Worm (Caenorhabditis elegans): ENCODE data around the gene hpo-9.

Gene hpo-9

ce11 chrV:7197036-7197435, 39.9 kb downstream of the hpo-9 start:
- TF ChIP-seq aly-2 (tag; optimal IDR thresholded peaks at IDR 0.05) (no peak), unc-39 (tag; optimal IDR thresholded peaks at IDR 0.05) (no peak), ceh-16 (tag; optimal IDR thresholded peaks at IDR 0.05) (no peak), crh-2 (tag; optimal IDR thresholded peaks at IDR 0.05) (no peak), egl-27 (tag; optimal IDR thresholded peaks at IDR 0.05) (no peak), mdl-1 (tag; optimal IDR thresholded peaks at IDR 0.05) (no peak), nhr-23 (tag; optimal IDR thresholded peaks at IDR 0.05) (no peak), nhr-77 (tag; optimal IDR thresholded peaks at IDR 0.05) (no peak), dmd-4 (tag; optimal IDR thresholded peaks at IDR 0.05) (no peak), ceh-82 (tag; optimal IDR thresholded peaks at IDR 0.05) (no peak), nhr-6 (tag; optimal IDR thresholded peaks at IDR 0.05) (no peak), nhr-12 (tag; optimal IDR thresholded peaks at IDR 0.05) (no peak), snpc-4 (tag; optimal IDR thresholded peaks at IDR 0.05) (no peak), fos-1 (tag; optimal IDR thresholded peaks at IDR 0.05) (no peak), ZK546.5 (tag; optimal IDR thresholded peaks at IDR 0.05) (no peak), Y55F3AM.14 (GFP tag; optimal IDR thresholded peaks at IDR 0.05) (no peak), skn-1 (tag; optimal IDR thresholded peaks at IDR 0.05) (no peak), mbf-1 (tag; optimal IDR thresholded peaks at IDR 0.05) (no peak), ama-1 (optimal IDR thresholded peaks at IDR 0.05) (no peak), unc-62 (GFP tag; optimal IDR thresholded peaks at IDR 0.05) (no peak)

- TF ChIP-seq nhr-23 (tag; optimal IDR thresholded peaks at IDR 0.05), result no peak
- no peak for TF ChIP-seq aly-2 (tag; optimal IDR thresholded peaks at IDR 0.05)
- TF ChIP-seq ztf-11 (tag; optimal IDR thresholded peaks at IDR 0.05), result no peak
- peak; percentile 95 for TF ChIP-seq crh-2 (tag; optimal IDR thresholded peaks at IDR 0.05)
- TF ChIP-seq nhr-77 (tag; optimal IDR thresholded peaks at IDR 0.05), result peak; percentile 45
- TF ChIP-seq ceh-16 (tag; optimal IDR thresholded peaks at IDR 0.05), result peak; percentile 91
- TF ChIP-seq ama-1 (optimal IDR thresholded peaks at IDR 0.05), result peak; percentile 64
- no peak for TF ChIP-seq alr-1 (tag; optimal IDR thresholded peaks at IDR 0.05)
- TF ChIP-seq dmd-4 (tag; optimal IDR thresholded peaks at IDR 0.05), result no peak
- no peak for TF ChIP-seq unc-39 (tag; optimal IDR thresholded peaks at IDR 0.05)
- peak; percentile 94 for TF ChIP-seq lin-13 (GFP tag; optimal IDR thresholded peaks at IDR 0.05)
- TF ChIP-seq mdl-1 (tag; optimal IDR thresholded peaks at IDR 0.05), result peak in 1 of 2 experiments; percentile 48
- TF ChIP-seq elt-1 (tag; optimal IDR thresholded peaks at IDR 0.05), result no peak
- peak; percentile 76 for TF ChIP-seq mab-5 (tag; optimal IDR thresholded peaks at IDR 0.05)
- TF ChIP-seq skn-1 (tag; optimal IDR thresholded peaks at IDR 0.05), result no peak
- no peak for TF ChIP-seq mbf-1 (tag; optimal IDR thresholded peaks at IDR 0.05)
- TF ChIP-seq peb-1 (tag; optimal IDR thresholded peaks at IDR 0.05), result no peak
- TF ChIP-seq gmeb-1 (tag; optimal IDR thresholded peaks at IDR 0.05), result peak; percentile 90
- peak; percentile 90 for TF ChIP-seq nhr-129 (tag; optimal IDR thresholded peaks at IDR 0.05)
- TF ChIP-seq sma-3 (GFP tag; optimal IDR thresholded peaks at IDR 0.05), result peak; percentile 93
- TF ChIP-seq unc-55 (GFP tag; optimal IDR thresholded peaks at IDR 0.05), result peak; percentile 96
- no peak for TF ChIP-seq nhr-12 (tag; optimal IDR thresholded peaks at IDR 0.05)
- TF ChIP-seq F13H6.1 (tag; optimal IDR thresholded peaks at IDR 0.05), result peak; percentile 89
- no peak for TF ChIP-seq unc-62 (GFP tag; optimal IDR thresholded peaks at IDR 0.05)
- no peak for TF ChIP-seq nhr-237 (tag; optimal IDR thresholded peaks at IDR 0.05)
- TF ChIP-seq nhr-21 (tag; optimal IDR thresholded peaks at IDR 0.05), result peak; percentile 88
- TF ChIP-seq nhr-10 (tag; optimal IDR thresholded peaks at IDR 0.05), result no peak
- peak; percentile 93 for TF ChIP-seq sma-9 (GFP tag; optimal IDR thresholded peaks at IDR 0.05)
- TF ChIP-seq sma-9 (tag; optimal IDR thresholded peaks at IDR 0.05), result no peak
- peak; percentile 84 for TF ChIP-seq sem-4 (tag; optimal IDR thresholded peaks at IDR 0.05)
- TF ChIP-seq lsy-2 (tag; optimal IDR thresholded peaks at IDR 0.05), result peak; percentile 73 to 92
- peak; percentile 78 for TF ChIP-seq egl-27 (tag; optimal IDR thresholded peaks at IDR 0.05)
- TF ChIP-seq lin-39 (tag; optimal IDR thresholded peaks at IDR 0.05), result no peak
- TF ChIP-seq zag-1 (tag; optimal IDR thresholded peaks at IDR 0.05), result peak; percentile 47
- TF ChIP-seq nhr-25 (tag; optimal IDR thresholded peaks at IDR 0.05), result peak; percentile 90
- no peak for TF ChIP-seq ztf-1 (GFP tag; conservative IDR thresholded peaks at IDR 0.05)
- no peak for TF ChIP-seq nhr-11 (tag; optimal IDR thresholded peaks at IDR 0.05)
- no peak for TF ChIP-seq elt-3 (tag; optimal IDR thresholded peaks at IDR 0.05)
- peak; percentile 90 for TF ChIP-seq lin-11 (tag; optimal IDR thresholded peaks at IDR 0.05)
- peak; percentile 76 for TF ChIP-seq blmp-1 (tag; optimal IDR thresholded peaks at IDR 0.05; ENCODE audit: insufficient read depth)
- TF ChIP-seq ceh-82 (tag; optimal IDR thresholded peaks at IDR 0.05), result peak; percentile 47
- TF ChIP-seq nhr-6 (tag; optimal IDR thresholded peaks at IDR 0.05), result peak; percentile 80
- peak; percentile 71 for TF ChIP-seq snpc-4 (tag; optimal IDR thresholded peaks at IDR 0.05)
- TF ChIP-seq ZK546.5 (tag; optimal IDR thresholded peaks at IDR 0.05), result peak; percentile 31
- TF ChIP-seq C34F6.9 (tag; optimal IDR thresholded peaks at IDR 0.05), result peak; percentile 97
- TF ChIP-seq ztf-4 (tag; optimal IDR thresholded peaks at IDR 0.05), result peak; percentile 71
- peak; percentile 33 for TF ChIP-seq Y55F3AM.14 (GFP tag; optimal IDR thresholded peaks at IDR 0.05)
- no peak for TF ChIP-seq R02D3.7 (tag; optimal IDR thresholded peaks at IDR 0.05)
- TF ChIP-seq fos-1 (tag; optimal IDR thresholded peaks at IDR 0.05), result peak; percentile 90
Measured at ce11 chrV:7196498-7196966, 40.4 kb downstream of the hpo-9 start, which contains the start of gene F09G2.2. Gene F09G2.2, plus strand, starts transcription at chrV:7196916.

All from whole organism, L2 larva.